Worm (Caenorhabditis elegans) whole organism, L3 larva: ENCODE results near the gene lips-7.

Source experiments
- R02D3.7 ChIP-seq: fragments of 150-350 bp; optimal IDR thresholded peaks from 2 replicates; lab custom pipeline; 2014; ENCODE audit warnings: missing biosample characterization, missing genetic modification characterization
- ZK546.5 ChIP-seq: sonication (generic microtip); optimal IDR thresholded peaks from 2 replicates; lab custom pipeline; 2017; ENCODE audit warnings: missing biosample characterization, missing genetic modification characterization
- aly-2 ChIP-seq: fragments of 150-350 bp; optimal IDR thresholded peaks from 2 replicates; lab custom pipeline; 2014; ENCODE audit warnings: missing biosample characterization, missing genetic modification characterization
- ama-1 ChIP-seq: fragments of 150-350 bp; optimal IDR thresholded peaks from 2 replicates; lab custom pipeline; 2018
- ceh-16 ChIP-seq: sonication (generic microtip); optimal IDR thresholded peaks from 2 replicates; lab custom pipeline; 2017; ENCODE audit warnings: missing biosample characterization, missing genetic modification characterization
- ceh-28 ChIP-seq: fragments of 150-350 bp; optimal IDR thresholded peaks from 2 replicates; lab custom pipeline; 2014; ENCODE audit warnings: missing biosample characterization, missing genetic modification reagents, missing genetic modification characterization
- ceh-82 ChIP-seq: fragments of 150-350 bp; optimal IDR thresholded peaks from 2 replicates; lab custom pipeline; 2014; ENCODE audit warnings: missing biosample characterization, missing genetic modification characterization
- ceh-9 ChIP-seq: sonication (generic microtip); optimal IDR thresholded peaks from 2 replicates; lab custom pipeline; 2018; ENCODE audit warnings: missing biosample characterization, missing genetic modification characterization
- daf-12 ChIP-seq: fragments of 150-350 bp; optimal IDR thresholded peaks from 2 replicates; lab custom pipeline; 2014; ENCODE audit warnings: missing biosample characterization, missing genetic modification reagents, missing genetic modification characterization
- egl-5 ChIP-seq: fragments of 150-350 bp; optimal IDR thresholded peaks from 2 replicates; lab custom pipeline; 2017; ENCODE audit warnings: missing biosample characterization, missing genetic modification reagents, missing genetic modification characterization, inconsistent platforms
- elt-3 ChIP-seq, 3 experiments: fragments of 150-350 bp in 1 of 3; sonication (generic microtip) in 2 of 3; optimal IDR thresholded peaks; 2 replicates in 2 of 3; 4 replicates in 1 of 3; lab custom pipeline; 2014 to 2017; ENCODE audit warnings: missing biosample characterization in 3 of 3, missing genetic modification characterization in 3 of 3
- fkh-10 ChIP-seq: sonication (generic microtip); optimal IDR thresholded peaks from 2 replicates; lab custom pipeline; 2017; ENCODE audit warnings: missing biosample characterization, missing genetic modification reagents, missing genetic modification characterization
- fkh-2 ChIP-seq: fragments of 150-350 bp; optimal IDR thresholded peaks from 2 replicates; lab custom pipeline; 2014; ENCODE audit warnings: missing biosample characterization, missing genetic modification reagents, missing genetic modification characterization
- fos-1 ChIP-seq: fragments of 150-350 bp; optimal IDR thresholded peaks from 2 replicates; lab custom pipeline; 2014; ENCODE audit warnings: missing biosample characterization, missing genetic modification characterization
- hmg-11 ChIP-seq: sonication (generic microtip); optimal IDR thresholded peaks from 2 replicates; lab custom pipeline; 2016; ENCODE audit warnings: missing genetic modification characterization, missing compliant biosample characterization
- lsy-12 ChIP-seq: sonication (generic microtip); optimal IDR thresholded peaks from 2 replicates; lab custom pipeline; 2016; ENCODE audit warnings: mild to moderate bottlenecking, missing genetic modification characterization, missing compliant biosample characterization
- mml-1 ChIP-seq: fragments of 150-350 bp; sonication (generic microtip); optimal IDR thresholded peaks from 3 replicates; lab custom pipeline; 2014; ENCODE audit warnings: missing biosample characterization, missing genetic modification characterization
- nfya-1 ChIP-seq: sonication (generic microtip); optimal IDR thresholded peaks from 2 replicates; lab custom pipeline; 2017; ENCODE audit warnings: missing genetic modification characterization, mild to moderate bottlenecking, missing compliant biosample characterization, antibody characterized with exemption, moderate library complexity; ENCODE audit not compliant: insufficient read depth
- nhr-12 ChIP-seq: fragments of 150-350 bp; optimal IDR thresholded peaks from 2 replicates; lab custom pipeline; 2014; ENCODE audit warnings: missing biosample characterization, missing genetic modification characterization
- nhr-23 ChIP-seq: fragments of 150-350 bp; optimal IDR thresholded peaks from 2 replicates; lab custom pipeline; 2014; ENCODE audit warnings: missing biosample characterization, missing genetic modification reagents, missing genetic modification characterization
- nhr-28 ChIP-seq: fragments of 150-350 bp; optimal IDR thresholded peaks from 2 replicates; lab custom pipeline; 2014; ENCODE audit warnings: missing biosample characterization, missing genetic modification characterization
- nhr-43 ChIP-seq: sonication (generic microtip); optimal IDR thresholded peaks from 2 replicates; lab custom pipeline; 2016; ENCODE audit warnings: mild to moderate bottlenecking, missing genetic modification characterization, missing compliant biosample characterization; ENCODE audit not compliant: poor library complexity, severe bottlenecking
- nhr-77 ChIP-seq: fragments of 150-350 bp; optimal IDR thresholded peaks from 2 replicates; lab custom pipeline; 2014; ENCODE audit warnings: missing biosample characterization, missing genetic modification characterization
- pha-4 ChIP-seq: fragments of 150-350 bp; optimal IDR thresholded peaks from 2 replicates; lab custom pipeline; 2014; ENCODE audit warnings: missing biosample characterization, missing genetic modification reagents, missing genetic modification characterization
- pqm-1 ChIP-seq: fragments of 150-350 bp; optimal IDR thresholded peaks from 2 replicates; lab custom pipeline; 2017; ENCODE audit warnings: missing biosample characterization, missing genetic modification characterization, inconsistent platforms
- sea-2 ChIP-seq: fragments of 150-350 bp; sonication (generic microtip); optimal IDR thresholded peaks from 4 replicates; lab custom pipeline; 2014; ENCODE audit warnings: missing biosample characterization, missing genetic modification reagents, missing genetic modification characterization
- skn-1 ChIP-seq: fragments of 150-350 bp; optimal IDR thresholded peaks from 2 replicates; lab custom pipeline; 2014; ENCODE audit warnings: missing biosample characterization, missing genetic modification characterization
- snpc-4 ChIP-seq: fragments of 150-350 bp; optimal IDR thresholded peaks from 2 replicates; lab custom pipeline; 2014; ENCODE audit warnings: missing biosample characterization, missing genetic modification characterization
- unc-62 ChIP-seq: fragments of 150-350 bp; sonication (generic microtip); optimal IDR thresholded peaks from 4 replicates; lab custom pipeline; 2014; ENCODE audit warnings: missing biosample characterization, missing genetic modification reagents, missing genetic modification characterization
- zag-1 ChIP-seq: fragments of 150-350 bp; optimal IDR thresholded peaks from 2 replicates; lab custom pipeline; 2014; ENCODE audit warnings: missing biosample characterization, missing genetic modification characterization
- ztf-11 ChIP-seq: fragments of 150-350 bp; optimal IDR thresholded peaks from 2 replicates; lab custom pipeline; 2014; ENCODE audit warnings: missing biosample characterization, missing genetic modification characterization

lips-7 gene

DNA sequence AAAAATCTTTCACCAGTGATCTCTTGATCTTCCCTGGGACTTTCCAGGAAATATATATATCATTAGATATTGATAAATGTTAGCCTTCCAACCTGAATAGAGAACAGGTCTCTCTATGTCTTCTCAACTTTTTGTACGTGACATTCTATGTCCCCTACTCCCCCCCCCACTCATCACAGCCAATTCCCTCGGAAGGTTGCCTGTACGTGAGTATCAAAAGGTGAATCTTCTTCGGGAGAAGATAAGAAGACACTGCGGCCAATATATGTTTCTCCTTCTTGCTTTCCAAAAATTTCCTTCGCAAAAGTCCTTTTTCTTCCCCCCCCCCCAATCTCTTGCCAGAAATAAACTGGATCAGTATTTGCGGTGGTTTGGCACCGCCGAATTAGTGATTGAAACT lies 9.2 kb upstream of the lips-7 start:
- TF ChIP-seq elt-3 (tag; optimal IDR thresholded peaks at IDR 0.05; lab: Kevin White, UChicago) (peak in 1 of 3 experiments; percentile 8), nfya-1 (peak; percentile 6), mml-1 (no peak), unc-62 (GFP tag; lab: Kevin White, UChicago) (peak; percentile 5), nhr-23 (tag; lab: Kevin White, UChicago) (peak; percentile 60), ama-1 (lab: Kevin White, UChicago) (peak; percentile 9), nhr-43 (tag; lab: Kevin White, UChicago) (peak; percentile 58), ceh-28 (no peak)

DNA sequence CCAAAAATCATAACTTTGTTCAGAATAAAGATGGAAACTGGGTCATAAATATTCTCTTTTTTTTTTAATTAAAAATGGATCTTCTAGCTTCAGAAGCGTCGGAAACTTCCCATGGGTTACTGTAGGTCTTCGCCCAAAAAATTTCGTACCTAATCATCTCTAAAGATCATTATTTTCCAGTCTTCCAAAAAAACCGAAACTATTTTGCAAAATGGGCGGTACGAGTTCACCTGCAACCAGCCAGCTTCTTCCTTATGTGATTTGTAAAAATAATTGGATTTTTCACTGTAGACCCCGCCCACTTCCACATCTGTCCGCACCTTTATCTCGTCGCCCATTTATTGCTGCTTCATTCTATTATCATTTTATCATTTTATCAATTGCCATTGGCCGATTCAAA lies 5.2 kb upstream of the lips-7 start, which contains the start of gene mlt-10:
TSS of gene mlt-10 (plus strand) at position 301 of the 400 bp plus-strand sequence.
- TF ChIP-seq ama-1 (lab: Kevin White, UChicago) = no peak
- no peak for TF ChIP-seq unc-62 (GFP tag; lab: Kevin White, UChicago)
- TF ChIP-seq daf-12 = no peak
- no peak for TF ChIP-seq nhr-43 (tag; lab: Kevin White, UChicago)
- TF ChIP-seq egl-5 (tag; lab: Kevin White, UChicago) = no peak
- TF ChIP-seq lsy-12 = no peak
- no peak for TF ChIP-seq fkh-2
- no peak for TF ChIP-seq zag-1 (tag; lab: Kevin White, UChicago)
- no peak for TF ChIP-seq R02D3.7 (tag; lab: Kevin White, UChicago)
- TF ChIP-seq nhr-28 (tag; lab: Kevin White, UChicago) = no peak
- TF ChIP-seq nhr-77 (tag; lab: Kevin White, UChicago) = no peak
- no peak for TF ChIP-seq nhr-12 (tag; lab: Kevin White, UChicago)
- TF ChIP-seq mml-1 = no peak

- TF ChIP-seq pqm-1 (no peak), egl-5 (tag; lab: Kevin White, UChicago) (no peak), unc-62 (GFP tag; lab: Kevin White, UChicago) (no peak), mml-1 (no peak), ztf-11 (no peak), nhr-43 (tag; lab: Kevin White, UChicago) (peak; percentile 74), ZK546.5 (tag; lab: Kevin White, UChicago) (no peak)
Observed at ce11 chrII:549501-549900, 2.2 kb upstream of the lips-7 start.

ce11 chrII:555371-555770 lies 3.7 kb downstream of the lips-7 start:
- TF ChIP-seq R02D3.7 (tag; lab: Kevin White, UChicago) = no peak
- TF ChIP-seq fos-1 (tag; lab: Kevin White, UChicago) = no peak
- no peak for TF ChIP-seq unc-62 (GFP tag; lab: Kevin White, UChicago)
- no peak for TF ChIP-seq fkh-10 (GFP tag; lab: Kevin White, UChicago)
- TF ChIP-seq ama-1 (lab: Kevin White, UChicago) = no peak
- TF ChIP-seq nhr-28 (tag; lab: Kevin White, UChicago) = no peak
- peak; percentile 30 for TF ChIP-seq hmg-11 (tag; lab: Kevin White, UChicago)
- TF ChIP-seq pha-4 = peak; percentile 44
- no peak for TF ChIP-seq skn-1
- no peak for TF ChIP-seq daf-12
- peak; percentile 67 for TF ChIP-seq ceh-28

DNA sequence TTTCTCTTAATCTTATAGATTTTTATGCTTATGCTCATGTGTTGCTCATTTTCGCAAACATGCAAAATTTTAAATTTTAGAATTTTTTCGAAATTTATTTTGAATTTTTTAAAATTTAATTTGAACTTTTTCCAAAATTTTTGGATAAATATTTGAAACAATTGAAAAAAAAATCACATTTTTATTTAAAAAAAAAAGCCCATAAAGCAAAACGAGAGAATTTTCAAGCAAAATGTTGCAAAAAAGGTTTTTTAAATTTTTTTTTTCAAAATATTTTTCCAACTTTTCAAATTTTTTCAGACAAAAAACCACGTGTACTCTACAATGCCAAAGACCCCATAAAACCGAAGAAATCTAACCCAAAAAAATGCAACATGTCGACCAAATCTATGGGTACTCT lies 4.5 kb downstream of the lips-7 start, which contains the start of the genes C09E8.1 and C09E8.6:
TSS of gene C09E8.1 (plus strand) at position 301 of the 400 bp plus-strand sequence.
TSS of gene C09E8.6 (plus strand) at position 313 of the 400 bp plus-strand sequence.
- no peak for TF ChIP-seq snpc-4 (tag; lab: Kevin White, UChicago)
- TF ChIP-seq R02D3.7 (tag; lab: Kevin White, UChicago) = no peak
- TF ChIP-seq nhr-43 (tag; lab: Kevin White, UChicago) = no peak
- no peak for TF ChIP-seq fos-1 (tag; lab: Kevin White, UChicago)
- TF ChIP-seq ceh-9 (tag; lab: Kevin White, UChicago) = no peak
- no peak for TF ChIP-seq sea-2 (GFP tag; lab: Kevin White, UChicago)
- no peak for TF ChIP-seq nfya-1
- TF ChIP-seq ceh-16 (tag; lab: Kevin White, UChicago) = no peak
- TF ChIP-seq ztf-11 = no peak
- no peak for TF ChIP-seq ceh-82 (tag; lab: Kevin White, UChicago)
- TF ChIP-seq aly-2 = no peak

DNA sequence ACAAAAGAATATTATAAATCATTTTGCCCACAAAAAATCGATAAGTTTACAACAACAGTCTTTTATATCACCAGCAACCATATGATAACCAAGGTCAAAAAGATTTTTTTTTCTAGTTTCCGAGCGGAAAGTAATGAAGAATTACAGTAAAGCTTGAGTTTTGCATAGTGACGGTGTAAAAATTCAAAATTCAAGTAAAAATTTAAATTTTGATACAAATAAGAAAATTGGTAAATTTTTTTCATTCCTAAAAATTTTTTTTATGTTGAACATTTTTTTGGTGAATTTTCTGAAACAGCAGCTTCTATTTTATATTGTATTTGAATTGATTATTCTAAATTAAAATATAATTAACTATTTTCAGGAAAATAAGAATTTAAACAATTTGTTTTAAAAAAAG lies 17.1 kb downstream of the lips-7 start, which contains the start of gene W08F4.5:
TSS of gene W08F4.5 (minus strand) at position 101 of the 400 bp plus-strand sequence.
- TF ChIP-seq aly-2 = no peak
- peak; percentile 40 for TF ChIP-seq ceh-28
- TF ChIP-seq nhr-23 (tag; lab: Kevin White, UChicago) = peak; percentile 48
